Fruit fly (Drosophila melanogaster): ENCODE results near the gene CG42792.

Gene CG42792

dm6 chr2L:15893711-15894110, 28.4 kb upstream of the CG42792 start, which contains the start of gene Tep1:
Gene Tep1, minus strand, starts transcription at chr2L:15893811.
- no peak for TF ChIP-seq CG17801 (GFP tag; optimal IDR thresholded peaks at IDR 0.05; ENCODE audit: partially characterized antibody)

- no peak for TF ChIP-seq CG17801 (GFP tag; optimal IDR thresholded peaks at IDR 0.05; ENCODE audit: partially characterized antibody)
Observed at dm6 chr2L:15886187-15886586, 20.9 kb upstream of the CG42792 start.

dm6 chr2L:15883090-15883489, 17.8 kb upstream of the CG42792 start, which contains the start of gene CG44475:
Gene CG44475, minus strand, starts transcription at chr2L:15883190.
- no peak for TF ChIP-seq CG17801 (GFP tag; optimal IDR thresholded peaks at IDR 0.05; ENCODE audit: partially characterized antibody)

dm6 chr2L:15880056-15880455, 14.8 kb upstream of the CG42792 start, which contains the start of gene CG7653:
Gene CG7653, minus strand, starts transcription at chr2L:15880156.
- TF ChIP-seq CG17801 (GFP tag; optimal IDR thresholded peaks at IDR 0.05; ENCODE audit: partially characterized antibody), result no peak

- TF ChIP-seq CG17801 (GFP tag; optimal IDR thresholded peaks at IDR 0.05; ENCODE audit: partially characterized antibody), result no peak
Observed at dm6 chr2L:15853826-15854225, 11.4 kb downstream of the CG42792 start, which contains the start of gene Tektin-A. Gene Tektin-A, plus strand, starts transcription at chr2L:15854126.

dm6 chr2L:15852292-15852691, 13.0 kb downstream of the CG42792 start, which contains the start of gene CG13243:
Gene CG13243, plus strand, starts transcription at chr2L:15852592.
- TF ChIP-seq CG17801 (GFP tag; optimal IDR thresholded peaks at IDR 0.05; ENCODE audit: partially characterized antibody), result no peak

- TF ChIP-seq CG17801 (GFP tag; optimal IDR thresholded peaks at IDR 0.05; ENCODE audit: partially characterized antibody), result no peak
Observed at dm6 chr2L:15846600-15846999, 18.7 kb downstream of the CG42792 start.

dm6 chr2L:15835558-15835957, 29.7 kb downstream of the CG42792 start, which contains the start of gene CG18518:
Gene CG18518, minus strand, starts transcription at chr2L:15835658.
- no peak for TF ChIP-seq CG17801 (GFP tag; optimal IDR thresholded peaks at IDR 0.05; ENCODE audit: partially characterized antibody)
